Worm (Caenorhabditis elegans) whole organism, early embryonic: Measurements from ENCODE around the gene Y47D3A.14.

ENCODE experiments used
- ama-1 ChIP-seq: fragments of 150-350 bp; optimal IDR thresholded peaks from 2 replicates; lab custom pipeline; 2014
- ceh-13 ChIP-seq: fragments of 200-800 bp; sonication (Bioruptor generic); optimal IDR thresholded peaks from 2 replicates; lab custom pipeline; 2018; ENCODE audit warnings: mild to moderate bottlenecking, missing genetic modification characterization, missing compliant biosample characterization
- ets-7 ChIP-seq: sonication (generic microtip); optimal IDR thresholded peaks from 2 replicates; lab custom pipeline; 2016; ENCODE audit warnings: missing genotype, missing genetic modification characterization, missing compliant biosample characterization
- flt-1 ChIP-seq: fragments of 200-800 bp; sonication (Bioruptor generic); IDR thresholded peaks from 2 replicates; pipeline ENCODE4 v1.3.6; 2022; ENCODE audit warnings: missing genetic modification characterization, missing compliant biosample characterization
- hmbx-1 ChIP-seq: sonication (generic microtip); optimal IDR thresholded peaks from 2 replicates; lab custom pipeline; 2016; ENCODE audit warnings: mild to moderate bottlenecking, missing genetic modification characterization, missing compliant biosample characterization
- hmg-4 ChIP-seq: fragments of 200-800 bp; sonication (Bioruptor generic); optimal IDR thresholded peaks from 2 replicates; lab custom pipeline; 2018; ENCODE audit warnings: mild to moderate bottlenecking, missing genetic modification characterization, missing compliant biosample characterization
- pes-1 ChIP-seq: fragments of 200-800 bp; sonication (Bioruptor generic); IDR thresholded peaks from 2 replicates; pipeline ENCODE4 v1.3.6; 2022; ENCODE audit warnings: missing genetic modification reagents, missing genetic modification characterization, missing compliant biosample characterization
- scrt-1 ChIP-seq: fragments of 200-800 bp; sonication (Bioruptor generic); IDR thresholded peaks from 2 replicates; pipeline ENCODE4 v1.3.6; 2022; ENCODE audit warnings: missing genetic modification characterization, missing compliant biosample characterization
- sea-1 ChIP-seq: fragments of 200-800 bp; sonication (Bioruptor generic); conservative IDR thresholded peaks from 2 replicates; pipeline ENCODE4 v1.3.6; 2022; ENCODE audit warnings: missing genetic modification characterization, missing compliant biosample characterization
- tra-4 ChIP-seq: sonication (generic microtip); optimal IDR thresholded peaks from 2 replicates; lab custom pipeline; 2017; ENCODE audit warnings: missing genetic modification characterization, missing compliant biosample characterization

ce11 chrIII:11238309-11238708, 1.6 kb upstream of the Y47D3A.14 start:
- TF ChIP-seq ama-1 (lab: Kevin White, UChicago): no peak
- TF ChIP-seq hmbx-1: no peak
- no peak for TF ChIP-seq flt-1 (GFP tag; lab: Robert Waterston, UW)
- TF ChIP-seq ets-7 (tag; lab: Kevin White, UChicago): no peak
- no peak for TF ChIP-seq scrt-1 (GFP tag; lab: Robert Waterston, UW)
- no peak for TF ChIP-seq sea-1 (GFP tag; lab: Robert Waterston, UW)
- no peak for TF ChIP-seq hmg-4 (GFP tag; lab: Kevin White, UChicago)
- no peak for TF ChIP-seq ceh-13 (GFP tag; lab: Kevin White, UChicago)
- TF ChIP-seq pes-1 (GFP tag; lab: Robert Waterston, UW): no peak
- TF ChIP-seq tra-4 (tag; lab: Kevin White, UChicago): no peak
